Fruit fly (Drosophila melanogaster): Measurements from ENCODE around the gene Cog2.

- TF ChIP-seq CG32121 (GFP tag; IDR thresholded peaks at IDR 0.05) (peak; percentile 72), CG15710 (tag; optimal IDR thresholded peaks at IDR 0.05) (peak; percentile 84), Pif1B (GFP tag; optimal IDR thresholded peaks at IDR 0.05) (no peak), CG14655 (GFP tag; optimal IDR thresholded peaks at IDR 0.05) (no peak), rn (GFP tag; IDR thresholded peaks at IDR 0.05) (peak; percentile 46; the same call in 1 of the 2 replicates), CG13204 (GFP tag; optimal IDR thresholded peaks at IDR 0.05) (no peak), CG9948 (tag; optimal IDR thresholded peaks at IDR 0.05) (peak; percentile 77), D1 (tag; optimal IDR thresholded peaks at IDR 0.05) (no peak)
These were observed 4.6 kb downstream of the Cog2 start, which contains the start of the genes Atg4b and Hibch for dm6 chr3R:15356645-15357431.

Measured in whole organism, pupa.